Worm (Caenorhabditis elegans) whole organism, late embryonic: ENCODE results near the gene C27A7.8.

Experiments
- ama-1 ChIP-seq: fragments of 150-350 bp; optimal IDR thresholded peaks from 2 replicates; lab custom pipeline; 2014
- ceh-14 ChIP-seq: sonication (generic microtip); optimal IDR thresholded peaks from 2 replicates; lab custom pipeline; 2016; ENCODE audit warnings: missing genotype, missing genetic modification characterization, missing compliant biosample characterization
- ceh-2 ChIP-seq: sonication (generic microtip); optimal IDR thresholded peaks from 2 replicates; lab custom pipeline; 2016; ENCODE audit warnings: missing genotype, missing genetic modification characterization, missing compliant biosample characterization
- ceh-9 ChIP-seq: sonication (generic microtip); optimal IDR thresholded peaks from 2 replicates; lab custom pipeline; 2016; ENCODE audit warnings: mild to moderate bottlenecking, missing genetic modification characterization, inconsistent platforms, missing compliant biosample characterization
- hlh-6 ChIP-seq: sonication (generic microtip); optimal IDR thresholded peaks from 2 replicates; lab custom pipeline; 2016; ENCODE audit warnings: missing genotype, missing genetic modification characterization, missing compliant biosample characterization
- pag-3 ChIP-seq: sonication (generic microtip); optimal IDR thresholded peaks from 2 replicates; lab custom pipeline; 2016; ENCODE audit warnings: missing compliant biosample characterization, missing genetic modification characterization, borderline replicate concordance
- pqm-1 ChIP-seq: sonication (generic microtip); optimal IDR thresholded peaks from 2 replicates; lab custom pipeline; 2016; ENCODE audit warnings: missing genetic modification characterization, missing compliant biosample characterization
- sox-4 ChIP-seq: sonication (generic microtip); optimal IDR thresholded peaks from 2 replicates; lab custom pipeline; 2017; ENCODE audit warnings: mild to moderate bottlenecking, missing genetic modification characterization, inconsistent platforms, missing compliant biosample characterization
- syd-9 ChIP-seq: sonication (generic microtip); optimal IDR thresholded peaks from 2 replicates; lab custom pipeline; 2016; ENCODE audit warnings: mild to moderate bottlenecking, missing genetic modification characterization, moderate library complexity, missing compliant biosample characterization
- tbx-2 ChIP-seq: sonication (generic microtip); optimal IDR thresholded peaks from 2 replicates; lab custom pipeline; 2016; ENCODE audit warnings: missing genetic modification characterization, missing compliant biosample characterization

- TF ChIP-seq hlh-6 (tag; lab: Kevin White, UChicago) (no peak), syd-9 (tag; lab: Kevin White, UChicago) (no peak), ceh-9 (tag; lab: Kevin White, UChicago) (no peak), ceh-2 (tag; lab: Kevin White, UChicago) (no peak), pqm-1 (tag; lab: Kevin White, UChicago) (no peak), ama-1 (lab: Kevin White, UChicago) (no peak), sox-4 (tag; lab: Kevin White, UChicago) (no peak), tbx-2 (no peak), pag-3 (tag; lab: Kevin White, UChicago) (no peak), ceh-14 (tag; lab: Kevin White, UChicago) (no peak)
These were observed 827 bp downstream of the C27A7.8 start for ce11 chrV:12153784-12154183.
